Worm (Caenorhabditis elegans) whole organism, L3 larva: ENCODE measurements around the gene F42E8.1.

Source experiments
- ama-1 ChIP-seq: fragments of 150-350 bp; optimal IDR thresholded peaks from 2 replicates; lab custom pipeline; 2018
- ceh-16 ChIP-seq: sonication (generic microtip); optimal IDR thresholded peaks from 2 replicates; lab custom pipeline; 2017; ENCODE audit warnings: missing biosample characterization, missing genetic modification characterization
- elt-3 ChIP-seq, 3 experiments: fragments of 150-350 bp in 1 of 3; sonication (generic microtip) in 2 of 3; optimal IDR thresholded peaks; 2 replicates in 2 of 3; 4 replicates in 1 of 3; lab custom pipeline; 2014 to 2017; ENCODE audit warnings: missing biosample characterization in 3 of 3, missing genetic modification characterization in 3 of 3
- lin-39 ChIP-seq: fragments of 150-350 bp; optimal IDR thresholded peaks from 2 replicates; lab custom pipeline; 2018; ENCODE audit warnings: missing biosample characterization, missing genetic modification reagents, missing genetic modification characterization
- mdl-1 ChIP-seq: fragments of 150-350 bp; optimal IDR thresholded peaks from 2 replicates; lab custom pipeline; 2014; ENCODE audit warnings: missing biosample characterization, missing genetic modification characterization
- nhr-11 ChIP-seq: fragments of 150-350 bp; optimal IDR thresholded peaks from 2 replicates; lab custom pipeline; 2014; ENCODE audit warnings: missing biosample characterization, missing genetic modification characterization
- pha-4 ChIP-seq: fragments of 150-350 bp; optimal IDR thresholded peaks from 2 replicates; lab custom pipeline; 2014; ENCODE audit warnings: missing biosample characterization, missing genetic modification reagents, missing genetic modification characterization
- skn-1 ChIP-seq: fragments of 150-350 bp; optimal IDR thresholded peaks from 2 replicates; lab custom pipeline; 2014; ENCODE audit warnings: missing biosample characterization, missing genetic modification characterization
- ztf-11 ChIP-seq: fragments of 150-350 bp; optimal IDR thresholded peaks from 2 replicates; lab custom pipeline; 2014; ENCODE audit warnings: missing biosample characterization, missing genetic modification characterization

- TF ChIP-seq ceh-16 (tag; lab: Kevin White, UChicago), result no peak
- no peak for TF ChIP-seq mdl-1 (tag; lab: Kevin White, UChicago)
- TF ChIP-seq lin-39 (tag; lab: Kevin White, UChicago), result no peak
- TF ChIP-seq skn-1 (tag; lab: Kevin White, UChicago), result no peak
- no peak for TF ChIP-seq ztf-11 (tag; lab: Kevin White, UChicago)
- TF ChIP-seq pha-4 (tag; lab: Kevin White, UChicago), result peak; percentile 41
- TF ChIP-seq elt-3 (tag; optimal IDR thresholded peaks at IDR 0.05; lab: Kevin White, UChicago), result no peak
- TF ChIP-seq ama-1 (lab: Kevin White, UChicago), result no peak
- TF ChIP-seq nhr-11 (tag; lab: Kevin White, UChicago), result no peak
Measured at ce11 chrV:13049149-13049610, 12.8 kb upstream of the F42E8.1 start, which contains the start of gene W07G4.8.
